Worm (Caenorhabditis elegans): Measurements from ENCODE around the gene cpg-2.

Gene cpg-2

ce11 chrIII:7081488-7081887 is 22.3 kb downstream of the cpg-2 start:
- TF ChIP-seq lin-32 (GFP tag; optimal IDR thresholded peaks at IDR 0.05) (no peak), blmp-1 (tag; optimal IDR thresholded peaks at IDR 0.05) (no peak), M03D4.4 (tag; optimal IDR thresholded peaks at IDR 0.05) (no peak), drap-1 (GFP tag; optimal IDR thresholded peaks at IDR 0.05) (no peak), mls-2 (tag; optimal IDR thresholded peaks at IDR 0.05) (no peak), unc-39 (tag; optimal IDR thresholded peaks at IDR 0.05) (no peak), tbx-8 (GFP tag; optimal IDR thresholded peaks at IDR 0.05) (no peak), unc-120 (tag; optimal IDR thresholded peaks at IDR 0.05; ENCODE audit: poor library complexity, severe bottlenecking) (no peak), bed-3 (GFP tag; optimal IDR thresholded peaks at IDR 0.05) (no peak), snpc-4 (tag; optimal IDR thresholded peaks at IDR 0.05) (no peak), nhr-237 (tag; optimal IDR thresholded peaks at IDR 0.05) (no peak), elt-1 (tag; optimal IDR thresholded peaks at IDR 0.05; ENCODE audit: borderline replicate concordance, insufficient read depth) (no peak), cnd-1 (tag; optimal IDR thresholded peaks at IDR 0.05) (no peak), elt-3 (tag; optimal IDR thresholded peaks at IDR 0.05) (no peak), ceh-43 (GFP tag; optimal IDR thresholded peaks at IDR 0.05) (no peak)

- TF ChIP-seq hlh-1 (tag; optimal IDR thresholded peaks at IDR 0.05): no peak
- TF ChIP-seq mls-2 (tag; optimal IDR thresholded peaks at IDR 0.05): no peak
- TF ChIP-seq snpc-4 (tag; optimal IDR thresholded peaks at IDR 0.05): no peak
- no peak for TF ChIP-seq flh-1 (GFP tag; optimal IDR thresholded peaks at IDR 0.05)
- TF ChIP-seq ceh-43 (GFP tag; optimal IDR thresholded peaks at IDR 0.05): no peak
- no peak for TF ChIP-seq ceh-39 (tag; optimal IDR thresholded peaks at IDR 0.05)
- no peak for TF ChIP-seq blmp-1 (tag; optimal IDR thresholded peaks at IDR 0.05)
- no peak for TF ChIP-seq drap-1 (GFP tag; optimal IDR thresholded peaks at IDR 0.05)
- no peak for TF ChIP-seq lin-13 (tag; optimal IDR thresholded peaks at IDR 0.05)
- TF ChIP-seq pha-4 (tag; optimal IDR thresholded peaks at IDR 0.05): no peak
- no peak for TF ChIP-seq cnd-1 (tag; optimal IDR thresholded peaks at IDR 0.05)
- TF ChIP-seq nhr-28 (tag; optimal IDR thresholded peaks at IDR 0.05): no peak
- TF ChIP-seq unc-120 (tag; optimal IDR thresholded peaks at IDR 0.05; ENCODE audit: poor library complexity, severe bottlenecking): no peak
- no peak for TF ChIP-seq nhr-12 (tag; optimal IDR thresholded peaks at IDR 0.05)
Measured at ce11 chrIII:7080689-7081088, 23.1 kb downstream of the cpg-2 start, which contains the start of gene ZK418.7. ZK418.7 (minus strand) TSS chrIII:7080789.

ce11 chrIII:7078737-7079136 is 25.1 kb downstream of the cpg-2 start, which contains the start of gene ZK418.6:
ZK418.6 (minus strand) TSS chrIII:7078837.
- TF ChIP-seq ceh-43 (GFP tag; optimal IDR thresholded peaks at IDR 0.05) (no peak), flh-1 (GFP tag; optimal IDR thresholded peaks at IDR 0.05) (no peak), snpc-4 (tag; optimal IDR thresholded peaks at IDR 0.05) (no peak), drap-1 (GFP tag; optimal IDR thresholded peaks at IDR 0.05) (no peak), elt-3 (tag; optimal IDR thresholded peaks at IDR 0.05) (no peak), nhr-76 (tag; optimal IDR thresholded peaks at IDR 0.05) (no peak), mab-5 (tag; optimal IDR thresholded peaks at IDR 0.05) (no peak), lsy-2 (tag; optimal IDR thresholded peaks at IDR 0.05) (no peak), mls-2 (tag; optimal IDR thresholded peaks at IDR 0.05) (no peak), ztf-11 (tag; optimal IDR thresholded peaks at IDR 0.05) (no peak), bed-3 (GFP tag; optimal IDR thresholded peaks at IDR 0.05) (no peak), M03D4.4 (tag; optimal IDR thresholded peaks at IDR 0.05) (no peak), ham-2 (GFP tag; optimal IDR thresholded peaks at IDR 0.05) (no peak), unc-62 (GFP tag; optimal IDR thresholded peaks at IDR 0.05) (no peak), mep-1 (tag; optimal IDR thresholded peaks at IDR 0.05) (no peak), unc-39 (tag; optimal IDR thresholded peaks at IDR 0.05) (no peak), zip-8 (tag; optimal IDR thresholded peaks at IDR 0.05) (no peak)

ce11 chrIII:7076386-7076785 is 27.4 kb downstream of the cpg-2 start, which contains the start of gene ZK418.13:
ZK418.13 (minus strand) TSS chrIII:7076486.
- no peak for TF ChIP-seq ceh-39 (tag; optimal IDR thresholded peaks at IDR 0.05)

ce11 chrIII:7073801-7074386 is 29.9 kb downstream of the cpg-2 start, which contains the start of gene ZK418.5:
ZK418.5 (minus strand) TSS chrIII:7073851.
- no peak for TF ChIP-seq ham-2 (GFP tag; optimal IDR thresholded peaks at IDR 0.05)
- TF ChIP-seq nhr-237 (tag; optimal IDR thresholded peaks at IDR 0.05): no peak
- TF ChIP-seq zip-8 (tag; optimal IDR thresholded peaks at IDR 0.05): no peak
- peak; percentile 32 for TF ChIP-seq mep-1 (tag; optimal IDR thresholded peaks at IDR 0.05)
- TF ChIP-seq flh-1 (GFP tag; optimal IDR thresholded peaks at IDR 0.05): no peak
- no peak for TF ChIP-seq nhr-12 (tag; optimal IDR thresholded peaks at IDR 0.05)
- TF ChIP-seq nhr-28 (tag; optimal IDR thresholded peaks at IDR 0.05): no peak
- peak; percentile 48 for TF ChIP-seq lsy-2 (tag; optimal IDR thresholded peaks at IDR 0.05)
- no peak for TF ChIP-seq sptf-1 (tag; optimal IDR thresholded peaks at IDR 0.05)
- TF ChIP-seq ceh-39 (tag; optimal IDR thresholded peaks at IDR 0.05): peak; percentile 22
- no peak for TF ChIP-seq ces-1 (GFP tag; optimal IDR thresholded peaks at IDR 0.05)
- TF ChIP-seq pha-4 (tag; optimal IDR thresholded peaks at IDR 0.05): no peak
- TF ChIP-seq snpc-4 (tag; optimal IDR thresholded peaks at IDR 0.05): no peak
- no peak for TF ChIP-seq drap-1 (GFP tag; optimal IDR thresholded peaks at IDR 0.05)

All from whole organism, mixed stage, embryonic.